Worm (Caenorhabditis elegans): ENCODE results near the gene Y41D4B.6.

ce11 chrIV:1649794-1650193, 16.2 kb downstream of the Y41D4B.6 start:
- TF ChIP-seq klf-2 (GFP tag; conservative IDR thresholded peaks at IDR 0.05): no peak
- no peak for TF ChIP-seq ztf-23 (GFP tag; IDR thresholded peaks at IDR 0.05)
- TF ChIP-seq ztf-29 (GFP tag; IDR thresholded peaks at IDR 0.05): no peak
- TF ChIP-seq med-1 (GFP tag; optimal IDR thresholded peaks at IDR 0.05; ENCODE audit: insufficient read depth): no peak
- no peak for TF ChIP-seq T22C8.4 (GFP tag; IDR thresholded peaks at IDR 0.05)
- TF ChIP-seq cog-1 (tag; optimal IDR thresholded peaks at IDR 0.05): no peak
- no peak for TF ChIP-seq flt-1 (GFP tag; IDR thresholded peaks at IDR 0.05)
- TF ChIP-seq tab-1 (GFP tag; IDR thresholded peaks at IDR 0.05): no peak
- no peak for TF ChIP-seq ref-1 (GFP tag; conservative IDR thresholded peaks at IDR 0.05)
